Worm (Caenorhabditis elegans) whole organism, L1 larva: Measurements from ENCODE around the gene R05H10.1.
"Not testable (repeated sequence)": the region's sequence is repeated elsewhere in the genome, so short reads cannot be mapped to it uniquely, and the experiment has no call there.

Experiments used
- ceh-82 ChIP-seq, 3 experiments: fragments of 150-350 bp in 1 of 3; sonication (generic microtip) in 2 of 3; optimal IDR thresholded peaks; 2 replicates each; lab custom pipeline; 2014 to 2017; ENCODE audit warnings: missing biosample characterization in 3 of 3, missing genetic modification characterization in 3 of 3
- efl-1 ChIP-seq, 4 experiments: fragments of 150-350 bp; optimal IDR thresholded peaks in 3 of 4; peaks in 1 of 4; 1 replicate in 1 of 4; 2 replicates in 3 of 4; lab custom pipeline; 2014; ENCODE audit warnings: missing biosample characterization in 2 of 4, missing genetic modification characterization in 2 of 4, missing genetic modification reagents in 2 of 4
- egl-27 ChIP-seq, 2 experiments: fragments of 150-350 bp in 1 of 2; sonication (generic microtip); optimal IDR thresholded peaks; 3 replicates each; lab custom pipeline; 2017 to 2018; ENCODE audit warnings: missing biosample characterization in 2 of 2, missing genetic modification characterization in 2 of 2, missing genetic modification reagents in 2 of 2
- elt-3 ChIP-seq, 6 experiments: fragments of 150-350 bp in 1 of 6; sonication (generic microtip); optimal IDR thresholded peaks; 2 replicates each; lab custom pipeline; 2017 to 2018; ENCODE audit warnings: missing biosample characterization in 6 of 6, missing genetic modification characterization in 6 of 6, inconsistent platforms in 1 of 6
- fkh-8 ChIP-seq: sonication (generic microtip); optimal IDR thresholded peaks from 2 replicates; lab custom pipeline; 2016; ENCODE audit warnings: mild to moderate bottlenecking, missing genetic modification characterization, missing compliant biosample characterization
- lin-35 ChIP-seq, 2 experiments: fragments of 150-350 bp; optimal IDR thresholded peaks; 2 replicates each; lab custom pipeline; 2014; ENCODE audit warnings: missing biosample characterization in 2 of 2, missing genetic modification characterization in 2 of 2, missing genetic modification reagents in 2 of 2
- lin-39 ChIP-seq: fragments of 150-350 bp; optimal IDR thresholded peaks from 2 replicates; lab custom pipeline; 2014; ENCODE audit warnings: missing biosample characterization, missing genetic modification reagents, missing genetic modification characterization
- nhr-11 ChIP-seq: fragments of 150-350 bp; optimal IDR thresholded peaks from 2 replicates; lab custom pipeline; 2014; ENCODE audit warnings: missing biosample characterization, missing genetic modification characterization
- nhr-12 ChIP-seq: sonication (generic microtip); optimal IDR thresholded peaks from 2 replicates; lab custom pipeline; 2017; ENCODE audit warnings: missing biosample characterization, missing genetic modification characterization
- nhr-77 ChIP-seq: fragments of 150-350 bp; optimal IDR thresholded peaks from 2 replicates; lab custom pipeline; 2014; ENCODE audit warnings: missing biosample characterization, missing genetic modification characterization
- ztf-11 ChIP-seq, 2 experiments: sonication (generic microtip); optimal IDR thresholded peaks; 2 replicates each; lab custom pipeline; 2016 to 2017; ENCODE audit warnings: missing genetic modification characterization in 2 of 2, missing biosample characterization in 1 of 2, missing compliant biosample characterization in 1 of 2

DNA sequence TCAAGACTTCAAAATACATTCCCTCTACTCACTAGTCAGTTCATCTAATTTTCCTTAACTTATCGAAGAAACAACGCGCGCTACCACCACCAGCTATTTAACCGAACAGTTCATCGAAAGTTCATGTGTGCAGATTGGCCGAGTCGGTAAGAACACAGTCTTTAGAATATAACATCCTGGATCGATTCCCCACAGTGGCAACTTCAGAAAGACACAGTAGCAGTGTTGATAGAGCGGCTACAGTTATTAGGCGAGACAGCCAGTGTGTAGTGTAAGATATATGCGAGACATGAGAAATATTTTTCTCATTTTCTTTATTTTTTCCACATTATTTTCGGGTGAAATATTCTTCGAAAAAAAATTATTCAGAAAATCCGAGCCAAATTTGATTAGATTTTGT lies 49.1 kb upstream of the R05H10.1 start:
- not testable (repeated sequence) for TF ChIP-seq nhr-12; nhr-77; nhr-11 (tag; lab: Kevin White, UChicago); ceh-82 (tag; optimal IDR thresholded peaks at IDR 0.05; lab: Kevin White, UChicago); egl-27 (tag; optimal IDR thresholded peaks at IDR 0.05; lab: Kevin White, UChicago); ztf-11 (tag; optimal IDR thresholded peaks at IDR 0.05; lab: Kevin White, UChicago); efl-1 (GFP tag; optimal IDR thresholded peaks at IDR 0.05 in 1 of 2; lab: Kevin White, UChicago); fkh-8; elt-3 (tag; optimal IDR thresholded peaks at IDR 0.05; lab: Kevin White, UChicago); lin-39 (tag; lab: Kevin White, UChicago)
- TF ChIP-seq lin-35 (GFP tag; optimal IDR thresholded peaks at IDR 0.05; lab: Kevin White, UChicago) (peak in 1 of 2 experiments; percentile 18), efl-1 (optimal IDR thresholded peaks at IDR 0.05; lab: Kevin White, UChicago) (peak in 1 of 2 experiments; percentile 0)
